Worm (Caenorhabditis elegans) whole organism, L3 larva: ENCODE measurements around the gene srz-5.

Experiments used
- ZK546.5 ChIP-seq: sonication (generic microtip); optimal IDR thresholded peaks from 2 replicates; lab custom pipeline; 2017; ENCODE audit warnings: missing biosample characterization, missing genetic modification characterization
- ama-1 ChIP-seq: fragments of 150-350 bp; optimal IDR thresholded peaks from 2 replicates; lab custom pipeline; 2018
- ceh-28 ChIP-seq: fragments of 150-350 bp; optimal IDR thresholded peaks from 2 replicates; lab custom pipeline; 2014; ENCODE audit warnings: missing biosample characterization, missing genetic modification reagents, missing genetic modification characterization
- ceh-82 ChIP-seq: fragments of 150-350 bp; optimal IDR thresholded peaks from 2 replicates; lab custom pipeline; 2014; ENCODE audit warnings: missing biosample characterization, missing genetic modification characterization
- ceh-9 ChIP-seq: sonication (generic microtip); optimal IDR thresholded peaks from 2 replicates; lab custom pipeline; 2018; ENCODE audit warnings: missing biosample characterization, missing genetic modification characterization
- elt-1 ChIP-seq: fragments of 150-350 bp; optimal IDR thresholded peaks from 2 replicates; lab custom pipeline; 2014; ENCODE audit warnings: missing biosample characterization, missing genetic modification characterization
- elt-2 ChIP-seq: sonication (generic microtip); optimal IDR thresholded peaks from 2 replicates; lab custom pipeline; 2016; ENCODE audit warnings: missing genetic modification reagents, mild to moderate bottlenecking, missing genetic modification characterization, missing compliant biosample characterization
- elt-3 ChIP-seq, 3 experiments: fragments of 150-350 bp in 1 of 3; sonication (generic microtip) in 2 of 3; optimal IDR thresholded peaks; 2 replicates in 2 of 3; 4 replicates in 1 of 3; lab custom pipeline; 2014 to 2017; ENCODE audit warnings: missing biosample characterization in 3 of 3, missing genetic modification characterization in 3 of 3
- eor-1 ChIP-seq, 2 experiments: fragments of 150-350 bp; optimal IDR thresholded peaks; 2 replicates each; lab custom pipeline; 2014 to 2018; ENCODE audit warnings: missing biosample characterization in 2 of 2, missing genetic modification characterization in 2 of 2
- fkh-2 ChIP-seq: fragments of 150-350 bp; optimal IDR thresholded peaks from 2 replicates; lab custom pipeline; 2014; ENCODE audit warnings: missing biosample characterization, missing genetic modification reagents, missing genetic modification characterization
- fos-1 ChIP-seq: fragments of 150-350 bp; optimal IDR thresholded peaks from 2 replicates; lab custom pipeline; 2014; ENCODE audit warnings: missing biosample characterization, missing genetic modification characterization
- hmg-11 ChIP-seq: sonication (generic microtip); optimal IDR thresholded peaks from 2 replicates; lab custom pipeline; 2016; ENCODE audit warnings: missing genetic modification characterization, missing compliant biosample characterization
- jun-1 ChIP-seq: fragments of 150-350 bp; optimal IDR thresholded peaks from 2 replicates; lab custom pipeline; 2014; ENCODE audit warnings: missing biosample characterization, missing genetic modification reagents, missing genetic modification characterization
- lin-15B ChIP-seq: fragments of 150-350 bp; optimal IDR thresholded peaks from 2 replicates; lab custom pipeline; 2014; ENCODE audit warnings: missing biosample characterization, missing genetic modification characterization
- lin-39 ChIP-seq: fragments of 150-350 bp; optimal IDR thresholded peaks from 2 replicates; lab custom pipeline; 2018; ENCODE audit warnings: missing biosample characterization, missing genetic modification reagents, missing genetic modification characterization
- mdl-1 ChIP-seq: fragments of 150-350 bp; optimal IDR thresholded peaks from 2 replicates; lab custom pipeline; 2014; ENCODE audit warnings: missing biosample characterization, missing genetic modification characterization
- mml-1 ChIP-seq: fragments of 150-350 bp; sonication (generic microtip); optimal IDR thresholded peaks from 3 replicates; lab custom pipeline; 2014; ENCODE audit warnings: missing biosample characterization, missing genetic modification characterization
- nfya-1 ChIP-seq: sonication (generic microtip); optimal IDR thresholded peaks from 2 replicates; lab custom pipeline; 2017; ENCODE audit warnings: missing genetic modification characterization, mild to moderate bottlenecking, missing compliant biosample characterization, antibody characterized with exemption, moderate library complexity; ENCODE audit not compliant: insufficient read depth
- nhr-11 ChIP-seq: fragments of 150-350 bp; optimal IDR thresholded peaks from 2 replicates; lab custom pipeline; 2014; ENCODE audit warnings: missing biosample characterization, missing genetic modification characterization
- nhr-23 ChIP-seq: fragments of 150-350 bp; optimal IDR thresholded peaks from 2 replicates; lab custom pipeline; 2014; ENCODE audit warnings: missing biosample characterization, missing genetic modification reagents, missing genetic modification characterization
- nhr-237 ChIP-seq: fragments of 150-350 bp; optimal IDR thresholded peaks from 2 replicates; lab custom pipeline; 2014; ENCODE audit warnings: missing biosample characterization, missing genetic modification characterization
- nhr-25 ChIP-seq: sonication (generic microtip); optimal IDR thresholded peaks from 2 replicates; lab custom pipeline; 2017; ENCODE audit warnings: missing biosample characterization, missing genetic modification characterization
- nhr-43 ChIP-seq: sonication (generic microtip); optimal IDR thresholded peaks from 2 replicates; lab custom pipeline; 2016; ENCODE audit warnings: mild to moderate bottlenecking, missing genetic modification characterization, missing compliant biosample characterization; ENCODE audit not compliant: poor library complexity, severe bottlenecking
- nhr-67 ChIP-seq: fragments of 150-350 bp; optimal IDR thresholded peaks from 2 replicates; lab custom pipeline; 2014; ENCODE audit warnings: missing biosample characterization, missing genetic modification characterization
- nhr-76 ChIP-seq: fragments of 150-350 bp; sonication (generic microtip); optimal IDR thresholded peaks from 5 replicates; lab custom pipeline; 2014; ENCODE audit warnings: missing biosample characterization, missing genetic modification characterization
- nhr-77 ChIP-seq: fragments of 150-350 bp; optimal IDR thresholded peaks from 2 replicates; lab custom pipeline; 2014; ENCODE audit warnings: missing biosample characterization, missing genetic modification characterization
- pqm-1 ChIP-seq: fragments of 150-350 bp; optimal IDR thresholded peaks from 2 replicates; lab custom pipeline; 2017; ENCODE audit warnings: missing biosample characterization, missing genetic modification characterization, inconsistent platforms
- skn-1 ChIP-seq: fragments of 150-350 bp; optimal IDR thresholded peaks from 2 replicates; lab custom pipeline; 2014; ENCODE audit warnings: missing biosample characterization, missing genetic modification characterization
- snpc-4 ChIP-seq: fragments of 150-350 bp; optimal IDR thresholded peaks from 2 replicates; lab custom pipeline; 2014; ENCODE audit warnings: missing biosample characterization, missing genetic modification characterization
- tbx-2 ChIP-seq: sonication (generic microtip); optimal IDR thresholded peaks from 2 replicates; lab custom pipeline; 2016; ENCODE audit warnings: mild to moderate bottlenecking, missing genetic modification characterization, missing compliant biosample characterization
- unc-62 ChIP-seq: fragments of 150-350 bp; sonication (generic microtip); optimal IDR thresholded peaks from 4 replicates; lab custom pipeline; 2014; ENCODE audit warnings: missing biosample characterization, missing genetic modification reagents, missing genetic modification characterization
- ztf-4 ChIP-seq: fragments of 150-350 bp; optimal IDR thresholded peaks from 2 replicates; lab custom pipeline; 2014; ENCODE audit warnings: missing biosample characterization, missing genetic modification characterization

srz-5 gene

ce11 chrII:3555281-3555680 lies 40.8 kb upstream of the srz-5 start:
- TF ChIP-seq nhr-43 (tag; lab: Kevin White, UChicago): peak; percentile 12
- no peak for TF ChIP-seq fkh-2 (tag; lab: Kevin White, UChicago)

- no peak for TF ChIP-seq unc-62 (GFP tag; lab: Kevin White, UChicago)
- no peak for TF ChIP-seq nhr-76
- TF ChIP-seq ceh-82 (tag; lab: Kevin White, UChicago): no peak
- TF ChIP-seq nhr-23 (tag; lab: Kevin White, UChicago): no peak
- no peak for TF ChIP-seq tbx-2
- TF ChIP-seq fos-1 (tag; lab: Kevin White, UChicago): no peak
- no peak for TF ChIP-seq pqm-1 (tag; lab: Kevin White, UChicago)
- TF ChIP-seq nhr-25 (tag; lab: Kevin White, UChicago): no peak
- TF ChIP-seq nfya-1 (tag; lab: Kevin White, UChicago): no peak
Observed at ce11 chrII:3554673-3555072, 40.1 kb upstream of the srz-5 start.

ce11 chrII:3553453-3553852 lies 38.9 kb upstream of the srz-5 start, which contains the start of gene dnc-3:
Gene dnc-3 (plus strand): TSS chrII:3553724.
- peak; percentile 29 for TF ChIP-seq ceh-28 (tag; lab: Kevin White, UChicago)
- no peak for TF ChIP-seq nhr-67 (tag; lab: Kevin White, UChicago)
- TF ChIP-seq nfya-1 (tag; lab: Kevin White, UChicago): peak; percentile 51
- TF ChIP-seq snpc-4: peak; percentile 5
- no peak for TF ChIP-seq eor-1 (tag; optimal IDR thresholded peaks at IDR 0.05; lab: Kevin White, UChicago)
- peak; percentile 59 for TF ChIP-seq lin-15B (tag; lab: Kevin White, UChicago)
- no peak for TF ChIP-seq unc-62 (GFP tag; lab: Kevin White, UChicago)
- no peak for TF ChIP-seq mml-1
- TF ChIP-seq elt-3 (tag; optimal IDR thresholded peaks at IDR 0.05; lab: Kevin White, UChicago): no peak
- peak; percentile 21 for TF ChIP-seq nhr-23 (tag; lab: Kevin White, UChicago)
- peak; percentile 53 for TF ChIP-seq tbx-2
- peak; percentile 28 for TF ChIP-seq elt-2 (tag; lab: Kevin White, UChicago)
- TF ChIP-seq ceh-9: no peak

- TF ChIP-seq elt-2 (tag; lab: Kevin White, UChicago) (peak; percentile 35), nfya-1 (tag; lab: Kevin White, UChicago) (no peak), nhr-11 (no peak)
Observed at ce11 chrII:3550352-3550751, 35.8 kb upstream of the srz-5 start, which contains the start of gene W10G11.19. Gene W10G11.19 (plus strand): TSS chrII:3550652.

ce11 chrII:3547282-3547681 lies 32.8 kb upstream of the srz-5 start:
- peak; percentile 81 for TF ChIP-seq hmg-11
- no peak for TF ChIP-seq nhr-77
- peak; percentile 23 for TF ChIP-seq elt-1
- TF ChIP-seq lin-39 (tag; lab: Kevin White, UChicago): peak; percentile 71
- no peak for TF ChIP-seq ztf-4 (tag; lab: Kevin White, UChicago)
- peak; percentile 81 for TF ChIP-seq lin-15B (tag; lab: Kevin White, UChicago)
- peak; percentile 6 for TF ChIP-seq skn-1 (tag; lab: Kevin White, UChicago)
- no peak for TF ChIP-seq ama-1 (lab: Kevin White, UChicago)
- TF ChIP-seq nhr-23 (tag; lab: Kevin White, UChicago): peak; percentile 29
- TF ChIP-seq nfya-1 (tag; lab: Kevin White, UChicago): peak; percentile 70

- no peak for TF ChIP-seq ZK546.5 (tag; lab: Kevin White, UChicago)
- TF ChIP-seq nhr-43 (tag; lab: Kevin White, UChicago): no peak
- TF ChIP-seq nhr-237 (tag; lab: Kevin White, UChicago): no peak
- TF ChIP-seq jun-1: no peak
- TF ChIP-seq nhr-23 (tag; lab: Kevin White, UChicago): no peak
- TF ChIP-seq tbx-2: no peak
- TF ChIP-seq mdl-1 (tag; lab: Kevin White, UChicago): no peak
- TF ChIP-seq, all 47 proteins: peak for 0
Observed at ce11 chrII:3546381-3546931, 31.9 kb upstream of the srz-5 start, which contains the start of gene apd-3. Gene apd-3 (minus strand): TSS chrII:3546431.
